Fruit fly (Drosophila melanogaster) whole organism, prepupa: ENCODE measurements around the gene CG8870.

Source experiments
- Blimp-1 ChIP-seq: fragments of 200-800 bp; sonication (Bioruptor generic); optimal IDR thresholded peaks from 3 replicates; lab custom pipeline; 2017; ENCODE audit warnings: missing biosample characterization, missing genetic modification characterization, mild to moderate bottlenecking, moderate library complexity, missing genetic modification reagents
- CG10631 ChIP-seq: fragments of 200-800 bp; sonication (Bioruptor generic); optimal IDR thresholded peaks from 2 replicates; lab custom pipeline; 2016; ENCODE audit warnings: missing biosample characterization, missing genetic modification characterization
- CG11762 ChIP-seq: fragments of 200-800 bp; sonication (Bioruptor generic); optimal IDR thresholded peaks from 3 replicates; lab custom pipeline; 2016; ENCODE audit warnings: missing biosample characterization, missing genetic modification characterization; ENCODE audit not compliant: insufficient read depth
- CG11902 ChIP-seq: fragments of 200-800 bp; sonication (Bioruptor generic); optimal IDR thresholded peaks from 3 replicates; lab custom pipeline; 2016; ENCODE audit warnings: missing biosample characterization, missing genetic modification characterization
- CG15336 ChIP-seq: fragments of 200-800 bp; sonication (Bioruptor generic); IDR thresholded peaks from 2 replicates; pipeline ENCODE4 v1.3.6; 2022; ENCODE audit warnings: missing biosample characterization, missing genetic modification characterization
- CG1621 ChIP-seq: fragments of 200-800 bp; sonication (Bioruptor generic); optimal IDR thresholded peaks from 3 replicates; lab custom pipeline; 2018; ENCODE audit warnings: missing biosample characterization, mild to moderate bottlenecking, missing genetic modification characterization
- CG16779 ChIP-seq: fragments of 200-800 bp; sonication (Bioruptor generic); optimal IDR thresholded peaks from 3 replicates; lab custom pipeline; 2017; ENCODE audit warnings: missing biosample characterization, mild to moderate bottlenecking, missing genetic modification characterization
- CG34406 ChIP-seq: fragments of 200-800 bp; sonication (Bioruptor generic); optimal IDR thresholded peaks from 3 replicates; lab custom pipeline; 2016; ENCODE audit warnings: missing biosample characterization, missing genetic modification characterization
- CG3919 ChIP-seq: fragments of 200-800 bp; sonication (Bioruptor generic); optimal IDR thresholded peaks from 3 replicates; lab custom pipeline; 2016; ENCODE audit warnings: missing biosample characterization, missing genetic modification characterization
- CG6163 ChIP-seq: fragments of 200-800 bp; sonication (Bioruptor generic); IDR thresholded peaks from 3 replicates; pipeline ENCODE4 v1.3.6; 2022; ENCODE audit warnings: missing biosample characterization, missing genetic modification characterization
- CG6276 ChIP-seq: fragments of 200-800 bp; sonication (Bioruptor generic); optimal IDR thresholded peaks from 2 replicates; lab custom pipeline; 2017; ENCODE audit warnings: missing biosample characterization, mild to moderate bottlenecking, missing genetic modification characterization
- CG6792 ChIP-seq: fragments of 200-800 bp; sonication (Bioruptor generic); optimal IDR thresholded peaks from 3 replicates; lab custom pipeline; 2016; ENCODE audit warnings: missing biosample characterization, missing genetic modification characterization
- CG6808 ChIP-seq: fragments of 200-800 bp; sonication (Bioruptor generic); optimal IDR thresholded peaks from 3 replicates; lab custom pipeline; 2017; ENCODE audit warnings: missing biosample characterization, missing genetic modification characterization, mild to moderate bottlenecking, moderate library complexity, missing genetic modification reagents
- CG6854 ChIP-seq: fragments of 200-800 bp; sonication (Bioruptor generic); optimal IDR thresholded peaks from 2 replicates; lab custom pipeline; 2017; ENCODE audit warnings: missing biosample characterization, mild to moderate bottlenecking, missing genetic modification characterization
- CG7368 ChIP-seq: fragments of 200-800 bp; sonication (Bioruptor generic); optimal IDR thresholded peaks from 3 replicates; lab custom pipeline; 2016; ENCODE audit warnings: missing biosample characterization, missing genetic modification characterization
- CG8119 ChIP-seq: fragments of 200-800 bp; sonication (Bioruptor generic); IDR thresholded peaks from 3 replicates; pipeline ENCODE4 v1.3.6; 2022; ENCODE audit warnings: missing biosample characterization, missing genetic modification characterization
- CG8632 ChIP-seq: fragments of 200-800 bp; sonication (Bioruptor generic); optimal IDR thresholded peaks from 3 replicates; lab custom pipeline; 2016; ENCODE audit warnings: missing biosample characterization, missing genetic modification characterization
- CG9139 ChIP-seq: fragments of 200-800 bp; sonication (Bioruptor generic); optimal IDR thresholded peaks from 3 replicates; lab custom pipeline; 2017; ENCODE audit warnings: missing biosample characterization, mild to moderate bottlenecking, missing genetic modification characterization
- Eip78C ChIP-seq: fragments of 200-800 bp; sonication (Bioruptor generic); peaks from one replicate; lab custom pipeline; 2016; ENCODE audit warnings: missing biosample characterization, missing genetic modification characterization
- Ets21C ChIP-seq: fragments of 200-800 bp; sonication (Bioruptor generic); optimal IDR thresholded peaks from 3 replicates; lab custom pipeline; 2016; ENCODE audit warnings: missing biosample characterization, missing genetic modification characterization
- Ets96B ChIP-seq: fragments of 200-800 bp; optimal IDR thresholded peaks from 2 replicates; lab custom pipeline; 2019; ENCODE audit warnings: missing biosample characterization, mild to moderate bottlenecking, missing genetic modification characterization, moderate library complexity
- Gug ChIP-seq: fragments of 200-800 bp; sonication (Bioruptor generic); IDR thresholded peaks from 2 replicates; pipeline ENCODE4 v1.3.6; 2022; ENCODE audit warnings: missing biosample characterization, missing genetic modification characterization
- Hr38 ChIP-seq: sonication (Bioruptor generic); optimal IDR thresholded peaks from 2 replicates; lab custom pipeline; 2016; ENCODE audit warnings: missing biosample characterization, missing genetic modification characterization
- Hr4 ChIP-seq: fragments of 200-800 bp; sonication (Bioruptor generic); optimal IDR thresholded peaks from 3 replicates; lab custom pipeline; 2016; ENCODE audit warnings: missing biosample characterization, missing genetic modification characterization
- Lpt ChIP-seq: fragments of 200-800 bp; sonication (Bioruptor generic); optimal IDR thresholded peaks from 3 replicates; lab custom pipeline; 2016; ENCODE audit warnings: missing biosample characterization, missing genetic modification characterization
- Met ChIP-seq: fragments of 200-800 bp; sonication (Bioruptor generic); optimal IDR thresholded peaks from 3 replicates; lab custom pipeline; 2016; ENCODE audit warnings: missing biosample characterization, missing genetic modification characterization
- Smox ChIP-seq: fragments of 200-800 bp; sonication (Bioruptor generic); optimal IDR thresholded peaks from 3 replicates; lab custom pipeline; 2016; ENCODE audit warnings: missing biosample characterization, missing genetic modification characterization
- Sox102F ChIP-seq: fragments of 200-800 bp; sonication (Bioruptor generic); optimal IDR thresholded peaks from 2 replicates; lab custom pipeline; 2016; ENCODE audit warnings: missing biosample characterization, mild to moderate bottlenecking, missing genetic modification characterization
- esn ChIP-seq: fragments of 200-800 bp; sonication (Bioruptor generic); optimal IDR thresholded peaks from 2 replicates; lab custom pipeline; 2016; ENCODE audit warnings: missing biosample characterization, mild to moderate bottlenecking, missing genetic modification characterization, moderate library complexity
- fd85E ChIP-seq: fragments of 200-800 bp; sonication (Bioruptor generic); optimal IDR thresholded peaks from 3 replicates; lab custom pipeline; 2016; ENCODE audit warnings: missing biosample characterization, missing genetic modification characterization
- fkh ChIP-seq: fragments of 200-800 bp; sonication (Bioruptor generic); optimal IDR thresholded peaks from 3 replicates; lab custom pipeline; 2017; ENCODE audit warnings: missing biosample characterization, mild to moderate bottlenecking, missing genetic modification characterization, moderate library complexity
- lz ChIP-seq: fragments of 200-800 bp; sonication (Bioruptor generic); optimal IDR thresholded peaks from 3 replicates; lab custom pipeline; 2016; ENCODE audit warnings: missing biosample characterization, missing genetic modification characterization
- net ChIP-seq: fragments of 200-800 bp; sonication (Bioruptor generic); optimal IDR thresholded peaks from 3 replicates; lab custom pipeline; 2016; ENCODE audit warnings: missing biosample characterization, missing genetic modification characterization
- spab ChIP-seq: fragments of 200-800 bp; sonication (Bioruptor generic); optimal IDR thresholded peaks from 2 replicates; lab custom pipeline; 2017; ENCODE audit warnings: missing biosample characterization, mild to moderate bottlenecking, missing genetic modification characterization, missing genetic modification reagents
- ss ChIP-seq, 2 experiments: fragments of 200-800 bp; sonication (Bioruptor generic); optimal IDR thresholded peaks; 2 replicates in 1 of 2; 3 replicates in 1 of 2; lab custom pipeline; 2017 to 2018; ENCODE audit warnings: mild to moderate bottlenecking in 2 of 2, missing biosample characterization in 2 of 2, missing genetic modification characterization in 2 of 2, moderate library complexity in 1 of 2
- vri ChIP-seq: fragments of 200-800 bp; sonication (Bioruptor generic); optimal IDR thresholded peaks from 3 replicates; lab custom pipeline; 2016; ENCODE audit warnings: missing biosample characterization, mild to moderate bottlenecking, missing genetic modification characterization

The CG8870 gene

dm6 chr3R:13356960-13357359 is 22.7 kb upstream of the CG8870 start:
- TF ChIP-seq CG6163 (GFP tag; lab: Robert Waterston, UW), result no peak
- no peak for TF ChIP-seq CG8119 (GFP tag; lab: Robert Waterston, UW)
- no peak for TF ChIP-seq CG6808 (GFP tag; lab: Kevin White, UChicago)
- TF ChIP-seq Hr38 (GFP tag; lab: Kevin White, UChicago), result no peak
- no peak for TF ChIP-seq Hr4
- no peak for TF ChIP-seq CG6276
- no peak for TF ChIP-seq CG8632 (GFP tag; lab: Kevin White, UChicago)
- TF ChIP-seq CG11762, result no peak
- no peak for TF ChIP-seq net (GFP tag; lab: Kevin White, UChicago)
- TF ChIP-seq CG11902 (GFP tag; lab: Kevin White, UChicago), result no peak
- TF ChIP-seq CG6792 (GFP tag; lab: Kevin White, UChicago), result no peak
- no peak for TF ChIP-seq CG34406 (GFP tag; lab: Kevin White, UChicago)
- TF ChIP-seq CG10631 (GFP tag; lab: Kevin White, UChicago), result no peak

dm6 chr3R:13360108-13360507 is 19.5 kb upstream of the CG8870 start:
- TF ChIP-seq CG3919 (peak; percentile 51), Sox102F (GFP tag; lab: Kevin White, UChicago) (peak; percentile 22), CG7368 (GFP tag; lab: Kevin White, UChicago) (no peak), Hr4 (no peak), CG6163 (GFP tag; lab: Robert Waterston, UW) (0 out of 3 replicates have a peak, but pooled peaks have one; percentile 37), Ets21C (no peak), CG1621 (tag; lab: Kevin White, UChicago) (peak; percentile 24), Blimp-1 (GFP tag; lab: Kevin White, UChicago) (no peak), Smox (no peak), lz (GFP tag; lab: Kevin White, UChicago) (no peak), CG16779 (tag; lab: Kevin White, UChicago) (no peak), Ets96B (no peak), CG9139 (no peak), fkh (no peak), Met (GFP tag; lab: Kevin White, UChicago) (peak; percentile 23), net (GFP tag; lab: Kevin White, UChicago) (peak; percentile 18), CG10631 (GFP tag; lab: Kevin White, UChicago) (no peak), CG15336 (GFP tag; lab: Robert Waterston, UW) (no peak), Eip78C (GFP tag; lab: Kevin White, UChicago) (peak; percentile 49), CG8119 (GFP tag; lab: Robert Waterston, UW) (no peak), Hr38 (GFP tag; lab: Kevin White, UChicago) (no peak)

DNA sequence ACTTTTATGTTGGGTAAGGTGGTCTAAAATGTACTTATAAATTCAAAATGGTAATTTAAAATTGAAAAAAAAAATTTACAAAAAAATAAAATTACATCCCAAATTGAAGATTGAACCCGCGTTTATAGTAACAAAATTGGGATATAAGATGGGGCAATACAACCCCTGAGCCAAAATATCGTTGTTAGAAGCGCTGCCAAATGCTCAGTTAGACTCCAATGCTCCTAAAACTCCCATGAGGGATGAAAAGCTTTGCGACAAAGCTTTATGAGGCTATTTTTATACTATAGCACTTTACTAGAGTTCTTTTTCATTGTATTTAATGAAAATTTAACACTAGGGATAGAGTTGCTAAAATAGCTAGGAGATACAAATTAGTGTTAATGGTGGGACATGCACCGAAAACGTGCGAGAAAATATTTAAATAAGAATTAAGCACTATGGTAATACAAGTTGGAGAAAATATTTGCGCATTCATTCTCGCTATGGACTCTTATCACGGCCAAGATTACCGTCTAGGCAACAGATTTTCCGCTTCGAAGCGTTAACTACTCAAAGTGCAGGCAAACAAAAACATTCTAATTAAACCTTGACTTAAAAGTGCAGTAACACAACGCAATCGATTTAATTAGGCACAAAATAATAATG is 16.2 kb upstream of the CG8870 start:
- TF ChIP-seq ss (GFP tag; optimal IDR thresholded peaks at IDR 0.05; lab: Kevin White, UChicago), result no peak
- no peak for TF ChIP-seq CG15336 (GFP tag; lab: Robert Waterston, UW)
- TF ChIP-seq CG6163 (GFP tag; lab: Robert Waterston, UW), result no peak
- no peak for TF ChIP-seq CG6854 (GFP tag; lab: Kevin White, UChicago)
- no peak for TF ChIP-seq Ets96B
- no peak for TF ChIP-seq CG6276
- no peak for TF ChIP-seq spab (GFP tag; lab: Kevin White, UChicago)
- no peak for TF ChIP-seq Lpt (GFP tag; lab: Kevin White, UChicago)
- no peak for TF ChIP-seq Smox
- TF ChIP-seq Eip78C (GFP tag; lab: Kevin White, UChicago), result no peak
- TF ChIP-seq fd85E, result no peak
- no peak for TF ChIP-seq vri (GFP tag; lab: Kevin White, UChicago)
- no peak for TF ChIP-seq esn (GFP tag; lab: Kevin White, UChicago)
- no peak for TF ChIP-seq CG10631 (GFP tag; lab: Kevin White, UChicago)
- no peak for TF ChIP-seq Gug (GFP tag; lab: Robert Waterston, UW)
